Fruit fly (Drosophila melanogaster): Measurements from ENCODE around the gene CG13086.

dm6 chr2L:19335052-19335451, 29.1 kb upstream of the CG13086 start:
- TF ChIP-seq CG14655 (GFP tag; optimal IDR thresholded peaks at IDR 0.05) (peak; percentile 39), CG9948 (tag; optimal IDR thresholded peaks at IDR 0.05) (peak; percentile 22)
